Fruit fly (Drosophila melanogaster) whole organism, wandering third instar larva: ENCODE measurements around the gene CG10352.

Experiments used
- CG32264 ChIP-seq: fragments of 200-800 bp; sonication (Bioruptor generic); optimal IDR thresholded peaks from 2 replicates; lab custom pipeline; 2016; ENCODE audit warnings: missing biosample characterization, missing genetic modification characterization
- CG9705 ChIP-seq: fragments of 200-800 bp; sonication (Bioruptor generic); optimal IDR thresholded peaks from 2 replicates; lab custom pipeline; 2018; ENCODE audit warnings: missing biosample characterization, mild to moderate bottlenecking, missing genetic modification characterization
- GATAd ChIP-seq: sonication (Bioruptor generic); optimal IDR thresholded peaks from 2 replicates; lab custom pipeline; 2016; ENCODE audit warnings: missing biosample characterization, missing genetic modification characterization
- Mio ChIP-seq: sonication (Bioruptor generic); optimal IDR thresholded peaks from 2 replicates; lab custom pipeline; 2016; ENCODE audit warnings: missing biosample characterization, missing genetic modification characterization
- N ChIP-seq: fragments of >200 bp; optimal IDR thresholded peaks from 2 replicates; lab custom pipeline; 2018; ENCODE audit warnings: missing biosample characterization, missing external identifiers, missing genetic modification characterization
- OdsH ChIP-seq: fragments of 200-800 bp; sonication (Bioruptor generic); optimal IDR thresholded peaks from 2 replicates; lab custom pipeline; 2016; ENCODE audit warnings: missing biosample characterization, mild to moderate bottlenecking, missing genetic modification characterization
- Rel ChIP-seq, 2 experiments: fragments of 200-800 bp; sonication (Bioruptor generic) in 1 of 2; optimal IDR thresholded peaks; 2 replicates in 1 of 2; 3 replicates in 1 of 2; lab custom pipeline; 2016 to 2019; ENCODE audit warnings: mild to moderate bottlenecking in 2 of 2, missing biosample characterization in 2 of 2, missing genetic modification characterization in 2 of 2, moderate library complexity in 1 of 2
- dl ChIP-seq, 2 experiments: fragments of 175-275, 200-275 bp in 1 of 2; fragments of 200-275 bp in 1 of 2; sonication (Bioruptor generic); optimal IDR thresholded peaks; lab custom pipeline; 2018; ENCODE audit warnings: mild to moderate bottlenecking in 2 of 2, missing biosample characterization in 2 of 2, missing genetic modification characterization in 2 of 2, moderate library complexity in 2 of 2; ENCODE audit not compliant: partially characterized antibody in 2 of 2, insufficient read depth in 1 of 2
- psq ChIP-seq: fragments of 200-800 bp; sonication (Bioruptor generic); optimal IDR thresholded peaks from 3 replicates; lab custom pipeline; 2017; ENCODE audit warnings: missing biosample characterization, mild to moderate bottlenecking, missing genetic modification characterization, moderate library complexity
- tai ChIP-seq: sonication (Bioruptor generic); optimal IDR thresholded peaks from 2 replicates; lab custom pipeline; 2016; ENCODE audit warnings: missing biosample characterization, missing genetic modification characterization

DNA sequence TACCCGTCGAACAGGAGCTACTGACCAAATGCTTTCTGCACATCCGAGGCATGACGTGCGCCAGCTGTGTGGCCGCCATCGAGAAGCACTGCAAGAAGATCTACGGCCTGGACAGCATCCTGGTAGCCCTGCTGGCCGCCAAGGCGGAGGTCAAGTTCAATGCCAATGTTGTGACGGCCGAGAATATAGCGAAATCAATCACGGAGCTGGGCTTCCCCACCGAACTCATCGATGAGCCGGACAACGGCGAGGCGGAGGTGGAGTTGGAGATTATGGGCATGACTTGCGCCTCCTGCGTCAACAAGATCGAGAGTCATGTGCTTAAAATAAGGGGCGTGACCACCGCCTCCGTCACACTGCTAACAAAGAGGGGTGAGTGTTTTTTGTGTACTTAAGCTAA, 21.0 kb downstream of the CG10352 start:
- TF ChIP-seq tai (no peak), N (no peak), CG32264 (GFP tag; lab: Kevin White, UChicago) (no peak), psq (GFP tag; lab: Kevin White, UChicago) (no peak), Mio (GFP tag; lab: Kevin White, UChicago) (no peak), CG9705 (GFP tag; lab: Kevin White, UChicago) (no peak), dl (GFP tag; optimal IDR thresholded peaks at IDR 0.05; lab: Kevin White, UChicago; ENCODE audit: insufficient read depth in 1 of 2, partially characterized antibody in 2 of 2) (no peak), OdsH (GFP tag; lab: Kevin White, UChicago) (no peak), GATAd (GFP tag; lab: Kevin White, UChicago) (no peak), Rel (GFP tag; optimal IDR thresholded peaks at IDR 0.05; lab: Kevin White, UChicago) (no peak), Rel (tag; optimal IDR thresholded peaks at IDR 0.05; lab: Kevin White, UChicago) (peak; percentile 86)
